Fruit fly (Drosophila melanogaster) whole organism, embryonic: ENCODE data around the gene lark.
A peak's percentile ranks its signal among the peaks of the same experiment; 100 is the strongest.

ENCODE experiments used
- Blimp-1 ChIP-seq: fragments of 200-800 bp; sonication (Bioruptor generic); optimal IDR thresholded peaks from 3 replicates; lab custom pipeline; 2018; ENCODE audit warnings: missing biosample characterization, missing genetic modification characterization, mild to moderate bottlenecking, moderate library complexity, missing genetic modification reagents
- BtbVII ChIP-seq: fragments of 200-800 bp; sonication (Bioruptor generic); optimal IDR thresholded peaks from 3 replicates; lab custom pipeline; 2017; ENCODE audit warnings: missing biosample characterization, mild to moderate bottlenecking, missing genetic modification characterization
- CG15073 ChIP-seq: fragments of 200-800 bp; sonication (Bioruptor generic); optimal IDR thresholded peaks from 2 replicates; lab custom pipeline; 2016; ENCODE audit warnings: missing biosample characterization, missing genetic modification characterization
- CG15601 ChIP-seq: fragments of 200-800 bp; sonication (Bioruptor generic); optimal IDR thresholded peaks from 3 replicates; lab custom pipeline; 2019; ENCODE audit warnings: missing biosample characterization, mild to moderate bottlenecking, missing genetic modification characterization, moderate library complexity
- CG17359 ChIP-seq: fragments of 200-800 bp; sonication (Bioruptor generic); optimal IDR thresholded peaks from 3 replicates; lab custom pipeline; 2018; ENCODE audit warnings: missing biosample characterization, mild to moderate bottlenecking, missing genetic modification characterization, moderate library complexity
- CG4424 ChIP-seq: fragments of 200-800 bp; sonication (Bioruptor generic); optimal IDR thresholded peaks from 3 replicates; lab custom pipeline; 2016; ENCODE audit warnings: missing biosample characterization, missing genetic modification characterization
- Meics ChIP-seq: fragments of 200-800 bp; sonication (Bioruptor generic); optimal IDR thresholded peaks from 2 replicates; lab custom pipeline; 2017; ENCODE audit warnings: missing biosample characterization, mild to moderate bottlenecking, missing genetic modification characterization
- NK7.1 ChIP-seq: fragments of 200-800 bp; sonication (Bioruptor generic); optimal IDR thresholded peaks from 3 replicates; lab custom pipeline; 2016; ENCODE audit warnings: missing biosample characterization, missing genetic modification characterization
- Stat92E ChIP-seq, 3 experiments: fragments of >200 bp in 2 of 3; fragments of 200-800 bp in 1 of 3; sonication (Bioruptor generic) in 1 of 3; optimal IDR thresholded peaks; 2 replicates each; lab custom pipeline; 2017 to 2019; ENCODE audit warnings: missing biosample characterization in 3 of 3, missing genetic modification characterization in 3 of 3, mild to moderate bottlenecking in 1 of 3, moderate library complexity in 1 of 3
- ash1 ChIP-seq: fragments of 200-800 bp; sonication (Bioruptor generic); optimal IDR thresholded peaks from 2 replicates; lab custom pipeline; 2018; ENCODE audit warnings: missing biosample characterization, mild to moderate bottlenecking, missing genetic modification characterization
- gem ChIP-seq: fragments of 200-800 bp; sonication (Bioruptor generic); optimal IDR thresholded peaks from 2 replicates; lab custom pipeline; 2019; ENCODE audit warnings: missing biosample characterization, mild to moderate bottlenecking, missing genetic modification characterization, moderate library complexity
- gsb ChIP-seq: fragments of 200-800 bp; sonication (Bioruptor generic); IDR thresholded peaks from 2 replicates; pipeline ENCODE4 v1.3.6; 2022; ENCODE audit warnings: missing biosample characterization, missing genetic modification characterization
- klu ChIP-seq: fragments of 200-800 bp; sonication (Bioruptor generic); IDR thresholded peaks from 2 replicates; pipeline ENCODE4 v1.3.6; 2022; ENCODE audit warnings: missing biosample characterization, missing genetic modification characterization

- TF ChIP-seq Meics (GFP tag; lab: Kevin White, UChicago) (peak; percentile 38), gem (tag; lab: Kevin White, UChicago) (peak; percentile 86), Blimp-1 (GFP tag; lab: Kevin White, UChicago) (peak; percentile 52), BtbVII (GFP tag; lab: Kevin White, UChicago) (no peak), CG15601 (tag; lab: Kevin White, UChicago) (peak; percentile 72), klu (GFP tag; lab: Robert Waterston, UW) (peak; percentile 48; the same call in 1 of the 2 replicates), NK7.1 (GFP tag; lab: Kevin White, UChicago) (no peak), ash1 (no peak), CG17359 (tag; lab: Kevin White, UChicago) (peak; percentile 43), CG15073 (GFP tag; lab: Kevin White, UChicago) (no peak), CG4424 (peak; percentile 61), gsb (GFP tag; lab: Robert Waterston, UW) (no peak), Stat92E (GFP tag; optimal IDR thresholded peaks at IDR 0.05; lab: Kevin White, UChicago) (peak in 1 of 3 experiments; percentile 38)
Observed at dm6 chr3L:7323348-7323747, 15.7 kb upstream of the lark start, which contains the start of the genes RhoGEF4 and Rint1.
